Fruit fly (Drosophila melanogaster): Measurements from ENCODE around the gene rtet.

Gene rtet

DNA sequence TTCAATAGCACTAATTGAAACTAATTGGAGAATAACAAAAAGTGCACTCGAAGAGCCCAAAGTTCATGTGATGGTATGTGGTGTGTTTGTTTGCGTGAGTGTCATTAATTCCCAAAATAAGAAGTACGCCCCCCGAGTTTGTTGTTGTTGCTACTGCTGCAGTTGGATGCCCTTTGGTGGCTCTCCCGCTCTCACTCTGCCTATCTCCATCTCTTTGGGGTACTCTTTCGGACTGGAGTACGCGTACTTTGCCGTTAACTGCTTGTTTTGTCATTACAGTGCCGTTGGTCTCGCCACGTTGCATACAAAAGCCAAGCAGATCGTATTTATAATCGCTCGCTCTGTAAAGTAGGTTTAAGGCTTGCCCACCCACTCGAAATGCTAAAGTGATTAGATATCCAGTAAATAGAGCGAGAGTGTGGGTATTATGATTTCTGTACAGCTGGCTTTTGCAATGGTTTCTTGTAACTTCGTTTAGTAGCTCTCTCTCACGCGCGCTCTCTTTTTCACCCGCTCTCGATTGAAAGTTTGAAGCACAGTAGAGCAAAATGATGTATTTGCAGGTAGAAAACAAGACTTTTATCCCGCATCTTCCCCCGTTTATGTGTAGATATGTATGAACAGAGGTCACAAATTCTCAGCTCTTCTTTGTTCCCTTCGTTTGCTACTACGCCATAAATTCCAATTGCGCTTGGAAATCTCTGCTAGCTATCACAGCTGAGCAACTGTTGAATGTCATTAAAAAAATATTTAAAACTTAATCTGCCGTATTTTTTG lies 3.9 kb downstream of the rtet start (continued):
- peak; percentile 42 for TF ChIP-seq CG4318 (GFP tag; optimal IDR thresholded peaks at IDR 0.05)
- TF ChIP-seq Eip75B (GFP tag; optimal IDR thresholded peaks at IDR 0.05): peak; percentile 49
- TF ChIP-seq net (GFP tag; optimal IDR thresholded peaks at IDR 0.05): peak; percentile 26
- TF ChIP-seq CG1621 (tag; optimal IDR thresholded peaks at IDR 0.05): no peak
- no peak for TF ChIP-seq fkh (GFP tag; optimal IDR thresholded peaks at IDR 0.05)
- peak; percentile 69 for TF ChIP-seq esn (GFP tag; optimal IDR thresholded peaks at IDR 0.05)
- peak; percentile 67 for TF ChIP-seq CG31627 (GFP tag; optimal IDR thresholded peaks at IDR 0.05)
- TF ChIP-seq achi (GFP tag; optimal IDR thresholded peaks at IDR 0.05): peak; percentile 39
- peak; percentile 64 for TF ChIP-seq Hr4 (GFP tag; optimal IDR thresholded peaks at IDR 0.05)
- peak in 1 of 2 experiments; percentile 37 for TF ChIP-seq ss (GFP tag; optimal IDR thresholded peaks at IDR 0.05)
- peak; percentile 42 for TF ChIP-seq lz (GFP tag; optimal IDR thresholded peaks at IDR 0.05)
- no peak for TF ChIP-seq CG11294 (GFP tag; IDR thresholded peaks at IDR 0.05)
- TF ChIP-seq CG11762 (GFP tag; optimal IDR thresholded peaks at IDR 0.05; ENCODE audit: insufficient read depth): peak; percentile 10
- peak; percentile 89 for TF ChIP-seq svp (GFP tag)
- peak; percentile 60 for TF ChIP-seq CG6276 (GFP tag; optimal IDR thresholded peaks at IDR 0.05)
- TF ChIP-seq Ets96B (tag; optimal IDR thresholded peaks at IDR 0.05): peak; percentile 6
- TF ChIP-seq CG16779 (tag; optimal IDR thresholded peaks at IDR 0.05): peak; percentile 5
- TF ChIP-seq fd59A (GFP tag; optimal IDR thresholded peaks at IDR 0.05): no peak
- TF ChIP-seq CG32006 (GFP tag; optimal IDR thresholded peaks at IDR 0.05): peak; percentile 78

DNA sequence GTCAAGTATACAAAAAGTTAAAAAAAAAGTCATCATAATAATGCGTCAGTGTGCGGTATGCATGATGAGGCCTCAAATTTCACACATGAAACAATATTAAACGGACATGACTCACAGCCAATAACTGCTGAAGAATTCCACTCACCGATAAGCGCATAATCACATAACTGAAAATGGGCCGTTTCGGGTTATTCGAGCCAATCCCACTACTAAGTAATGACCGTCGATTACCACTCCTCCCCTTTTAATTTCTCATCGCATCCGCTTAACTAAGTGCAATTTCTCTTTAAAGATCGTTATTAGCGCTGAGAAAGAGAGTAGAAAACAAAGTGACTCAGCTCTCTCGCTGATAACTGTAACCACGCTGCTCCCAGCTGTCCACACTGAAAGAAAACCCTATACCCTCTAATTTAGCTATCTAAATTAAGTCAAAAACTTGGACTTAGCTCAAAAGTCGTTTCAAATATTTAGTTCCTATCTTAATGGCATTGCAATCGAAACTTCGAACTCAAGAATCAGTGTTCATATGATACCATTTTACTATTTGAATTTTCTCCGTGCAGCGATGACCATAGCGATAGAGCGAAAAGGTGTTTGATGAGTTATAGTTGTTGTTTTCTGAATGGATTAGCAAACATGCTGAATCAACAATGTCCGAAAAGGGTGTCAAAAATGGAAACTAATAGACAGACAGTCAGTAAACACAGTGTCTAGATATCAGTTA lies 4.7 kb downstream of the rtet start:
- TF ChIP-seq Sox14 (GFP tag; optimal IDR thresholded peaks at IDR 0.05) (peak; percentile 72), CG11762 (GFP tag; optimal IDR thresholded peaks at IDR 0.05; ENCODE audit: insufficient read depth) (peak; percentile 58), CG3919 (GFP tag; optimal IDR thresholded peaks at IDR 0.05) (no peak), OdsH (GFP tag; optimal IDR thresholded peaks at IDR 0.05) (peak; percentile 83), lz (GFP tag; optimal IDR thresholded peaks at IDR 0.05) (peak; percentile 63), CG34406 (GFP tag; optimal IDR thresholded peaks at IDR 0.05) (peak; percentile 64), cyc (GFP tag; optimal IDR thresholded peaks at IDR 0.05) (peak; percentile 70), spab (GFP tag; optimal IDR thresholded peaks at IDR 0.05) (no peak), fd85E (GFP tag; optimal IDR thresholded peaks at IDR 0.05) (no peak), CG6276 (GFP tag; optimal IDR thresholded peaks at IDR 0.05) (no peak), Sox102F (GFP tag; optimal IDR thresholded peaks at IDR 0.05) (no peak), Gug (GFP tag; IDR thresholded peaks at IDR 0.05) (peak; percentile 67), CG9139 (GFP tag; optimal IDR thresholded peaks at IDR 0.05) (no peak), CG8319 (GFP tag; optimal IDR thresholded peaks at IDR 0.05) (peak; percentile 28), Met (GFP tag; optimal IDR thresholded peaks at IDR 0.05) (no peak), Sox15 (GFP tag; optimal IDR thresholded peaks at IDR 0.05) (peak; percentile 51), Lpt (GFP tag; optimal IDR thresholded peaks at IDR 0.05) (peak; percentile 64), CG7368 (GFP tag; optimal IDR thresholded peaks at IDR 0.05) (peak; percentile 52), CG11902 (GFP tag; optimal IDR thresholded peaks at IDR 0.05) (peak; percentile 25), Smox (GFP tag; optimal IDR thresholded peaks at IDR 0.05) (no peak), CG6854 (GFP tag; optimal IDR thresholded peaks at IDR 0.05) (no peak), CG16779 (tag; optimal IDR thresholded peaks at IDR 0.05) (no peak), dsx (GFP tag; optimal IDR thresholded peaks at IDR 0.05; ENCODE audit: poor library complexity, severe bottlenecking) (peak; percentile 25), fd59A (GFP tag; optimal IDR thresholded peaks at IDR 0.05) (peak; percentile 6), CG8632 (GFP tag; optimal IDR thresholded peaks at IDR 0.05) (peak; percentile 62), Blimp-1 (GFP tag; optimal IDR thresholded peaks at IDR 0.05) (no peak), Hr4 (GFP tag; optimal IDR thresholded peaks at IDR 0.05) (peak; percentile 91), CG4318 (GFP tag; optimal IDR thresholded peaks at IDR 0.05) (no peak), CG6163 (GFP tag; IDR thresholded peaks at IDR 0.05) (peak; percentile 92), pdm3 (GFP tag; optimal IDR thresholded peaks at IDR 0.05) (no peak), eg (GFP tag; IDR thresholded peaks at IDR 0.05) (peak; percentile 89), CG31627 (GFP tag; optimal IDR thresholded peaks at IDR 0.05) (peak; percentile 50), acj6 (GFP tag; optimal IDR thresholded peaks at IDR 0.05) (peak; percentile 76), CG11294 (GFP tag; IDR thresholded peaks at IDR 0.05) (peak; percentile 62; the same call in 1 of the 2 replicates), Ets96B (tag; optimal IDR thresholded peaks at IDR 0.05) (peak; percentile 65), CG3032 (tag; optimal IDR thresholded peaks at IDR 0.05) (peak; percentile 63), topi (GFP tag; optimal IDR thresholded peaks at IDR 0.05) (peak; percentile 53)
